Fruit fly (Drosophila melanogaster) whole organism, wandering third instar larva: Measurements from ENCODE around the gene Acph-1.
A peak's percentile ranks its signal among the peaks of the same experiment; 100 is the strongest.

ENCODE experiments used
- CG9705 ChIP-seq: fragments of 200-800 bp; sonication (Bioruptor generic); optimal IDR thresholded peaks from 2 replicates; lab custom pipeline; 2018; ENCODE audit warnings: missing biosample characterization, mild to moderate bottlenecking, missing genetic modification characterization
- GATAd ChIP-seq: sonication (Bioruptor generic); optimal IDR thresholded peaks from 2 replicates; lab custom pipeline; 2016; ENCODE audit warnings: missing biosample characterization, missing genetic modification characterization
- Hnf4 ChIP-seq: fragments of 200-800 bp; sonication (Bioruptor generic); optimal IDR thresholded peaks from 2 replicates; lab custom pipeline; 2016; ENCODE audit warnings: missing biosample characterization, mild to moderate bottlenecking, missing genetic modification characterization
- Hr78 ChIP-seq: fragments of >200 bp; optimal IDR thresholded peaks from 2 replicates; lab custom pipeline; 2017; ENCODE audit warnings: missing biosample characterization, missing genetic modification characterization
- N ChIP-seq: fragments of >200 bp; optimal IDR thresholded peaks from 2 replicates; lab custom pipeline; 2018; ENCODE audit warnings: missing biosample characterization, missing external identifiers, missing genetic modification characterization
- brk ChIP-seq: fragments of 200-800 bp; sonication (Bioruptor generic); optimal IDR thresholded peaks from 2 replicates; lab custom pipeline; 2016; ENCODE audit warnings: missing biosample characterization, mild to moderate bottlenecking, missing genetic modification characterization
- ey ChIP-seq: fragments of 200-800 bp; sonication (Bioruptor generic); optimal IDR thresholded peaks from 2 replicates; lab custom pipeline; 2016; ENCODE audit warnings: missing biosample characterization, missing genetic modification characterization
- foxo ChIP-seq, 2 experiments: fragments of 200-800 bp; sonication (Bioruptor generic); optimal IDR thresholded peaks; 2 replicates in 1 of 2; 3 replicates in 1 of 2; lab custom pipeline; 2016 to 2017; ENCODE audit warnings: missing biosample characterization in 2 of 2, missing genetic modification characterization in 2 of 2
- fru ChIP-seq: fragments of 200-800 bp; sonication (Bioruptor generic); optimal IDR thresholded peaks from 3 replicates; lab custom pipeline; 2016; ENCODE audit warnings: missing biosample characterization, mild to moderate bottlenecking, missing genetic modification characterization
- tai ChIP-seq: sonication (Bioruptor generic); optimal IDR thresholded peaks from 2 replicates; lab custom pipeline; 2016; ENCODE audit warnings: missing biosample characterization, missing genetic modification characterization
- usp ChIP-seq: fragments of >200 bp; optimal IDR thresholded peaks from 2 replicates; lab custom pipeline; 2017; ENCODE audit warnings: missing biosample characterization, missing genetic modification characterization

dm6 chr3R:30012602-30013489 lies 19.6 kb upstream of the Acph-1 start:
- TF ChIP-seq brk (GFP tag; lab: Kevin White, UChicago) (no peak), N (GFP tag; lab: Kevin White, UChicago) (no peak), tai (no peak), ey (GFP tag; lab: Kevin White, UChicago) (peak; percentile 44), Hnf4 (GFP tag; lab: Kevin White, UChicago) (peak; percentile 27), CG9705 (GFP tag; lab: Kevin White, UChicago) (no peak), foxo (GFP tag; optimal IDR thresholded peaks at IDR 0.05; lab: Kevin White, UChicago) (peak in 1 of 2 experiments; percentile 67), Hr78 (GFP tag; lab: Kevin White, UChicago) (no peak), usp (no peak), fru (GFP tag; lab: Kevin White, UChicago) (peak; percentile 32), GATAd (GFP tag; lab: Kevin White, UChicago) (no peak)
